Worm (Caenorhabditis elegans) whole organism, L3 larva: ENCODE results near the gene F14D2.8.

Experiments
- ama-1 ChIP-seq: fragments of 150-350 bp; optimal IDR thresholded peaks from 2 replicates; lab custom pipeline; 2018
- elt-3 ChIP-seq, 3 experiments: fragments of 150-350 bp in 1 of 3; sonication (generic microtip) in 2 of 3; optimal IDR thresholded peaks; 2 replicates in 2 of 3; 4 replicates in 1 of 3; lab custom pipeline; 2014 to 2017; ENCODE audit warnings: missing biosample characterization in 3 of 3, missing genetic modification characterization in 3 of 3
- fkh-10 ChIP-seq: sonication (generic microtip); optimal IDR thresholded peaks from 2 replicates; lab custom pipeline; 2017; ENCODE audit warnings: missing biosample characterization, missing genetic modification reagents, missing genetic modification characterization
- jun-1 ChIP-seq: fragments of 150-350 bp; optimal IDR thresholded peaks from 2 replicates; lab custom pipeline; 2014; ENCODE audit warnings: missing biosample characterization, missing genetic modification reagents, missing genetic modification characterization
- nhr-23 ChIP-seq: fragments of 150-350 bp; optimal IDR thresholded peaks from 2 replicates; lab custom pipeline; 2014; ENCODE audit warnings: missing biosample characterization, missing genetic modification reagents, missing genetic modification characterization
- nhr-25 ChIP-seq: sonication (generic microtip); optimal IDR thresholded peaks from 2 replicates; lab custom pipeline; 2017; ENCODE audit warnings: missing biosample characterization, missing genetic modification characterization
- nhr-76 ChIP-seq: fragments of 150-350 bp; sonication (generic microtip); optimal IDR thresholded peaks from 5 replicates; lab custom pipeline; 2014; ENCODE audit warnings: missing biosample characterization, missing genetic modification characterization
- snpc-4 ChIP-seq: fragments of 150-350 bp; optimal IDR thresholded peaks from 2 replicates; lab custom pipeline; 2014; ENCODE audit warnings: missing biosample characterization, missing genetic modification characterization
- unc-39 ChIP-seq: sonication (generic microtip); optimal IDR thresholded peaks from 4 replicates; lab custom pipeline; 2017; ENCODE audit warnings: missing biosample characterization, missing genetic modification characterization
- zag-1 ChIP-seq: fragments of 150-350 bp; optimal IDR thresholded peaks from 2 replicates; lab custom pipeline; 2014; ENCODE audit warnings: missing biosample characterization, missing genetic modification characterization
- ztf-11 ChIP-seq: fragments of 150-350 bp; optimal IDR thresholded peaks from 2 replicates; lab custom pipeline; 2014; ENCODE audit warnings: missing biosample characterization, missing genetic modification characterization

ce11 chrII:3374779-3375178, 25.1 kb upstream of the F14D2.8 start, which contains the start of gene bath-10:
- no peak for TF ChIP-seq jun-1 (tag; lab: Kevin White, UChicago)
- no peak for TF ChIP-seq unc-39 (tag; lab: Kevin White, UChicago)
- TF ChIP-seq nhr-76 (tag; lab: Kevin White, UChicago), result no peak
- no peak for TF ChIP-seq fkh-10 (GFP tag; lab: Kevin White, UChicago)
- no peak for TF ChIP-seq ama-1 (lab: Kevin White, UChicago)
- TF ChIP-seq zag-1 (tag; lab: Kevin White, UChicago), result no peak
- no peak for TF ChIP-seq nhr-25 (tag; lab: Kevin White, UChicago)
- no peak for TF ChIP-seq nhr-23 (tag; lab: Kevin White, UChicago)
- TF ChIP-seq elt-3 (tag; optimal IDR thresholded peaks at IDR 0.05; lab: Kevin White, UChicago), result no peak
- no peak for TF ChIP-seq snpc-4 (tag; lab: Kevin White, UChicago)
- TF ChIP-seq ztf-11 (tag; lab: Kevin White, UChicago), result no peak
